Fruit fly (Drosophila melanogaster) whole organism, adult: ENCODE data around the gene CD98hc.

Experiments
- CG11617 ChIP-seq: fragments of 200-800 bp; sonication (Bioruptor generic); optimal IDR thresholded peaks from 2 replicates; lab custom pipeline; 2017; ENCODE audit warnings: mild to moderate bottlenecking, missing biosample characterization, missing genetic modification reagents, missing genetic modification characterization
- CG12768 ChIP-seq: fragments of 200-800 bp; sonication (Bioruptor generic); optimal IDR thresholded peaks from 2 replicates; lab custom pipeline; 2017; ENCODE audit warnings: missing biosample characterization, missing genetic modification characterization, mild to moderate bottlenecking, moderate library complexity, missing genetic modification reagents
- CG14711 ChIP-seq: fragments of 200-800 bp; sonication (Bioruptor generic); optimal IDR thresholded peaks from 2 replicates; lab custom pipeline; 2018; ENCODE audit warnings: missing biosample characterization, mild to moderate bottlenecking, missing genetic modification characterization, moderate library complexity
- CG1620 ChIP-seq: fragments of 200-800 bp; sonication (Bioruptor generic); optimal IDR thresholded peaks from 2 replicates; lab custom pipeline; 2016; ENCODE audit warnings: missing biosample characterization, missing genetic modification characterization
- CG33017 ChIP-seq: fragments of 200-800 bp; sonication (Bioruptor generic); optimal IDR thresholded peaks from 2 replicates; lab custom pipeline; 2018; ENCODE audit warnings: missing biosample characterization, mild to moderate bottlenecking, missing genetic modification characterization, moderate library complexity
- CG5204 ChIP-seq: fragments of 200-800 bp; sonication (Bioruptor generic); optimal IDR thresholded peaks from 2 replicates; lab custom pipeline; 2016; ENCODE audit warnings: missing biosample characterization, missing genetic modification characterization
- CG7045 ChIP-seq: fragments of 200-800 bp; sonication (Bioruptor generic); optimal IDR thresholded peaks from 2 replicates; lab custom pipeline; 2017; ENCODE audit warnings: missing biosample characterization, mild to moderate bottlenecking, missing genetic modification characterization
- CG7101 ChIP-seq: fragments of 200-800 bp; sonication (Bioruptor generic); optimal IDR thresholded peaks from 2 replicates; lab custom pipeline; 2018; ENCODE audit warnings: missing biosample characterization, mild to moderate bottlenecking, missing genetic modification characterization, moderate library complexity
- Clk ChIP-seq: fragments of 200-800 bp; sonication (Bioruptor generic); optimal IDR thresholded peaks from 2 replicates; lab custom pipeline; 2017; ENCODE audit warnings: missing biosample characterization, missing genetic modification characterization
- Crg-1 ChIP-seq: fragments of 200-800 bp; sonication (Bioruptor generic); optimal IDR thresholded peaks from 2 replicates; lab custom pipeline; 2016; ENCODE audit warnings: missing biosample characterization, missing genetic modification characterization
- Hr96 ChIP-seq: fragments of 200-800 bp; sonication (Bioruptor generic); optimal IDR thresholded peaks from 2 replicates; lab custom pipeline; 2016; ENCODE audit warnings: missing biosample characterization, missing genetic modification characterization
- Mnt ChIP-seq: fragments of 200-800 bp; sonication (Bioruptor generic); optimal IDR thresholded peaks from 2 replicates; lab custom pipeline; 2016; ENCODE audit warnings: missing biosample characterization, mild to moderate bottlenecking, missing genetic modification characterization
- bab1 ChIP-seq: fragments of 200-800 bp; sonication (Bioruptor generic); optimal IDR thresholded peaks from 3 replicates; lab custom pipeline; 2019; ENCODE audit warnings: missing biosample characterization, mild to moderate bottlenecking, missing genetic modification characterization, moderate library complexity
- cic ChIP-seq: fragments of 200-800 bp; sonication (Bioruptor generic); optimal IDR thresholded peaks from 2 replicates; lab custom pipeline; 2017; ENCODE audit warnings: missing biosample characterization, mild to moderate bottlenecking, missing genetic modification characterization, moderate library complexity
- cnc ChIP-seq, 2 experiments: fragments of >200 bp; optimal IDR thresholded peaks; 2 replicates each; lab custom pipeline; 2017
- kay ChIP-seq: fragments of 200-800 bp; sonication (Bioruptor generic); peaks from one replicate; lab custom pipeline; 2016; ENCODE audit warnings: missing biosample characterization, missing genetic modification characterization, borderline replicate concordance
- ovo ChIP-seq: fragments of 200-800 bp; sonication (Bioruptor generic); optimal IDR thresholded peaks from 2 replicates; lab custom pipeline; 2016; ENCODE audit warnings: missing biosample characterization, missing genetic modification characterization
- pad ChIP-seq: fragments of 200-800 bp; sonication (Bioruptor generic); optimal IDR thresholded peaks from 3 replicates; lab custom pipeline; 2017; ENCODE audit warnings: missing biosample characterization, missing genetic modification characterization, mild to moderate bottlenecking, moderate library complexity, missing genetic modification reagents
- tj ChIP-seq: fragments of 200-800 bp; sonication (Bioruptor generic); optimal IDR thresholded peaks from 3 replicates; lab custom pipeline; 2017; ENCODE audit warnings: missing biosample characterization, mild to moderate bottlenecking, missing genetic modification characterization, moderate library complexity
- toe ChIP-seq: fragments of 200-800 bp; sonication (Bioruptor generic); optimal IDR thresholded peaks from 2 replicates; lab custom pipeline; 2016; ENCODE audit warnings: missing biosample characterization, missing genetic modification characterization

CD98hc gene

DNA sequence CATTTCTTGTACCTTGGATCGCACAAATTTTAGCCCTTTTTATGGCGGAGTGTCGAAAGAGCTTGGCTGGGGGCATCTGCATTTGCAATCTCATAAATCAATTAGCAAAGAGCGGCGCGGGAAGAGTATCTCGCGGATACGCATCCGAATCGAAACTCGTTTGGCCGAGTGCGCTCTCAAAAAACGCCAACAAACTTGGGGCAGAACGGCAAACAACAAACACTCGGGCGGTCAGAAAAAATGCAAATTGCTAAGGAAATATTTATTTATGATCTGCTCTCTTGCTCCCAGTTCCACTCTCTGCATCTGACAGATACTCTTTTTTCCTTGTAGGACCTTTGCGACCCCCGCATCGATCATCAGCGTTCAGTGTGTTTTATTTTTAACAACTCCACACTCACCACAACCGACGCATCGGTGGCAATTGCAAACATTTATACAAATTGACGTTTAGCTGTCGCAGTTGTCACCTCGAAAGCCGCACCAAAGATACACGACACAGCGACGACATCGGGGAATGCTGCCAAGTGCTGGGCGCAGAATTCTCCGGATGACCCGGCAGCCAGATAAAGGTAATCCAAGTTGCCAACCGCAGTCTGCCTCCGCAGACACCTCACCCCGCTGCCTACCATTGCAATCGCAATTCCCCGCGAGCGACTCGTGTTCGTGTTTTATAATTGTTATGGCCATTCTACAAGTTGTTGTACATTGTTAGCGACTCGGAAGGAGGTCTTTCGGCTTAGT lies 9.1 kb downstream of the CD98hc start:
- TF ChIP-seq CG14711 (tag; lab: Kevin White, UChicago) (no peak), Crg-1 (no peak), Clk (GFP tag; lab: Kevin White, UChicago) (no peak)

DNA sequence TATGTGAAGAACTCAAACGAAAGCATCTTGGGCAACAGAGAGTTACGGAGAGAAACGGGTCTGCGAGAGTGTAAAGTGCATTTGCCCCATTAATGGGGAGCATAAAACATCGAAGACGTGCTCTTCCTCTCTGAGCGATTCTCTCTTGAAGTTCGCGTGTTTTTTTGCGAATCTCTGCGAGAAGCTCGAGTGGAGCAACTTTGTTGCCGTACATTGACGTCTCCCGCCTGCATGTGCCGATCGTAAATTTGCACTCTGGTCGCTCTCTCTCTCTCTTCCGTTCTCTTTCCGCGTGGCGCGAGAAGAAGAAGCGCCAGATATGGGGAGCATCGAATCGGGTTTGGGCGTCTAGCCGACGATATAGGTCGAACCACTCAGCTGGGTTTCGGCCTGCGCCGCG lies 10.4 kb downstream of the CD98hc start:
- TF ChIP-seq CG11617 (no peak), cnc (optimal IDR thresholded peaks at IDR 0.05; lab: Kevin White, UChicago) (no peak), Crg-1 (no peak), Clk (GFP tag; lab: Kevin White, UChicago) (no peak), CG7101 (tag; lab: Kevin White, UChicago) (no peak), Mnt (GFP tag; lab: Kevin White, UChicago) (peak; percentile 71)

DNA sequence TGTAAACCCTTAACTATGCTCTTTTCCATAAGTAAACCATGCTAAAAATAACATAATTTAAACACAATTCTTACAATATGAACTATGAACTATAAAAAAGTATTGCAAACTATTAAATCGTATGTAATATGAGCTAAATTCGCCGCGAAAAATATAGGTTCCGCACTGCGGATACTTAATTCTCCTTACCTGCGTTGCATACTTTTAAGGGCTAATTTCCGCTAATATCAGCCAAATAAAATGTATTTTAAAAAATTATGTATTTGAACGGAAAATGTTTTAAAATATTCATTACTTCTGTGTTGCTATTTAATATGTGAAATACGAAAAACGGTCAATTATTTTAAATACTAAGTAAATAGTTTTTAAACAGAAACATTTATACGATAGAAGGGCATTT lies 10.9 kb downstream of the CD98hc start, which contains the start of gene dsx:
TSS of gene dsx (minus strand) at position 62 of the 400 bp plus-strand sequence.
- TF ChIP-seq CG7045 (GFP tag; lab: Kevin White, UChicago) (peak; percentile 11), Crg-1 (no peak), toe (GFP tag; lab: Kevin White, UChicago) (no peak), tj (GFP tag; lab: Kevin White, UChicago) (no peak), pad (GFP tag; lab: Kevin White, UChicago) (no peak)

dm6 chr3R:7966544-7967264 lies 11.5 kb downstream of the CD98hc start:
- no peak for TF ChIP-seq Clk (GFP tag; lab: Kevin White, UChicago)
- no peak for TF ChIP-seq CG7101 (tag; lab: Kevin White, UChicago)
- no peak for TF ChIP-seq cic (GFP tag; lab: Kevin White, UChicago)
- TF ChIP-seq Hr96 = peak; percentile 11
- no peak for TF ChIP-seq CG11617
- no peak for TF ChIP-seq pad (GFP tag; lab: Kevin White, UChicago)

dm6 chr3R:7964751-7965319 lies 13.4 kb downstream of the CD98hc start:
- no peak for TF ChIP-seq Hr96
- peak; percentile 70 for TF ChIP-seq Mnt (GFP tag; lab: Kevin White, UChicago)
- no peak for TF ChIP-seq toe (GFP tag; lab: Kevin White, UChicago)
- TF ChIP-seq CG1620 (GFP tag; lab: Kevin White, UChicago) = no peak
- peak; percentile 16 for TF ChIP-seq CG33017
- no peak for TF ChIP-seq CG5204 (GFP tag; lab: Kevin White, UChicago)
- no peak for TF ChIP-seq ovo (GFP tag; lab: Kevin White, UChicago)
- no peak for TF ChIP-seq CG12768 (GFP tag; lab: Kevin White, UChicago)
- TF ChIP-seq cic (GFP tag; lab: Kevin White, UChicago) = peak; percentile 77
- peak; percentile 84 for TF ChIP-seq tj (GFP tag; lab: Kevin White, UChicago)
- TF ChIP-seq CG14711 (tag; lab: Kevin White, UChicago) = no peak
- peak; percentile 19 for TF ChIP-seq Crg-1
- TF ChIP-seq CG7045 (GFP tag; lab: Kevin White, UChicago) = no peak

dm6 chr3R:7963495-7964132 lies 14.6 kb downstream of the CD98hc start:
- TF ChIP-seq Mnt (GFP tag; lab: Kevin White, UChicago) (peak; percentile 66), CG14711 (tag; lab: Kevin White, UChicago) (no peak), cic (GFP tag; lab: Kevin White, UChicago) (peak; percentile 40), CG11617 (no peak), ovo (GFP tag; lab: Kevin White, UChicago) (no peak), tj (GFP tag; lab: Kevin White, UChicago) (peak; percentile 5), bab1 (peak; percentile 15), kay (GFP tag; lab: Kevin White, UChicago) (peak; percentile 79)
